Worm (Caenorhabditis elegans): Measurements from ENCODE around the gene Y41E3.19.

- TF ChIP-seq ces-1 (GFP tag; optimal IDR thresholded peaks at IDR 0.05): no peak
- TF ChIP-seq unc-62 (GFP tag; optimal IDR thresholded peaks at IDR 0.05): no peak
- TF ChIP-seq snpc-4 (tag; optimal IDR thresholded peaks at IDR 0.05): no peak
- TF ChIP-seq pha-4 (tag; optimal IDR thresholded peaks at IDR 0.05): no peak
- TF ChIP-seq lin-32 (GFP tag; optimal IDR thresholded peaks at IDR 0.05): no peak
- no peak for TF ChIP-seq mep-1 (tag; optimal IDR thresholded peaks at IDR 0.05)
- no peak for TF ChIP-seq drap-1 (GFP tag; optimal IDR thresholded peaks at IDR 0.05)
- TF ChIP-seq lin-13 (tag; optimal IDR thresholded peaks at IDR 0.05): no peak
- TF ChIP-seq unc-39 (tag; optimal IDR thresholded peaks at IDR 0.05): no peak
- TF ChIP-seq unc-120 (tag; optimal IDR thresholded peaks at IDR 0.05; ENCODE audit: poor library complexity, severe bottlenecking): no peak
- no peak for TF ChIP-seq nhr-76 (tag; optimal IDR thresholded peaks at IDR 0.05)
These were observed 17.1 kb upstream of the Y41E3.19 start for ce11 chrIV:15038821-15039220.

All from whole organism, mixed stage, embryonic.